Worm (Caenorhabditis elegans): ENCODE data around the gene lim-4.

The lim-4 gene

DNA sequence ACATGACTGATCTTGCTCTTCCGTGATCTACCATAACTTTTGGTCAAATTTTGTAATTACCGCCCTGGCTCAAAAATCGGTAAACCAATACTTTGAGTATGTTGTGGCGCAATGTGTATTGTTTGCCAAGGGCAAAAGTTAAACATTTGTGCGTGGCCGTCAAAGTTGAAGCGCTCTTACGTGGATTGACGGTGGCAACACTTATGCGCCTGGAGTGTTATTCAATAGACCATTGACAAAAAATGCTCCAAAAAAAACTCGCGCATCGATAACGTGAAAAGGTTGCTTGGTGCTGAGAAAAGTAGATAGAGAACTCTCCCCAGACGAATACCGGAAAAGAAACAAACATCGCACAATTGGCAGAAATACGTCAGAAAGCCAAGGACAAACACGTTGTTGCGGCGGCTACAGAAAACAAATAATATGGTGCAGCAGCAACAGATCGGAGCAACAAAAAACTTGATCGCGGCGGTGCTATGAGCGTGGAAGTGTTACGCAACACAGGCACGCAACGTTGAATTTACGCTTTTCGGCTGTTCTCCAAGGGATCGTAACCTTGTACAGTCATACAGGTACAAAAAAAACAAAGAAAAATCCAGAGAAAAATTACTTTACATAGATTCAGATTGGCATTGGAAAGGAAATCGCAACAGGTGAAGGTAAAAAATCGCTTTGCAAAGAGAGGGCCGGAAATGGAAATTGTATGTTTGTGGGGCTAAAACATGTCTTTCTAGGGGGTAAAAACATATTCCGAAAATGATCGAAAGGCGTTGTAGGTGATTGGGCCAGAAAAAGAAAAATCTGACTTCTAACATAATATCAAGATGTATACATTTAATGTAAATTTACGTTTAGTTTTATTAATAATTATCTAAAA, 39.1 kb downstream of the lim-4 start:
- no peak for TF ChIP-seq sea-2 (GFP tag; IDR thresholded peaks at IDR 0.05)
- 0 out of 2 replicates have a peak, but pooled peaks have one; percentile 21 for TF ChIP-seq zfh-2 (GFP tag; conservative IDR thresholded peaks at IDR 0.05)
- TF ChIP-seq lin-40 (tag; optimal IDR thresholded peaks at IDR 0.05), result no peak

DNA sequence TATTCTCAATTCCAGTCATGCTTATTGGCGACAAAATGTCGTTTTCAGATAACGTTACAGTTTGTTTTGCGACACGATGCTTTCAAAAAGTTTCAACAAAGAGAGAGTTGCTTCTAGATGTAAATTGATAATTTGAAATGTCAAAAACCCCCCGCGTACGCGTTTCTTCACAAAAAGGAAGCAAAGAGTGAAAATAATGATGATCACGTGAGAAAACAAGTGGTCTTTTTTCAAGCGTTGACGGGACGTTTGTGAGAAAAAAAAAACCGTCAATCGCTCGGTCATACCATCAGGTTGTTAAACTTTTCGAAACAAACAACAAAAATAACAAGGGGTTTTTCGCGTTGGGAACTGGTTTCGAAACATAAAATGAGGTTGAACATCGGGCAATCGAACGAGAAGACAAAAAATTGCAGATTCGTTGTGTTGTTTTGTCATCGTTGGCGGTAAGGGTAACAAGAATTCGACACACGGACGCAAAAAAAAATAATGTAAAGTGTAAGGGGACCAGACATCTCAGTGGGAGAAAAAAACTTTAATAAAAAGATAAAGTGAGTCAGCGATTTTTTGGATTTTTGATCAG, 41.2 kb downstream of the lim-4 start:
- peak; percentile 16 for TF ChIP-seq tlf-1 (GFP tag; optimal IDR thresholded peaks at IDR 0.05)
- TF ChIP-seq snpc-4 (GFP tag; optimal IDR thresholded peaks at IDR 0.05), result no peak
- peak in 1 of 4 experiments; percentile 39 for TF ChIP-seq snpc-4 (tag; optimal IDR thresholded peaks at IDR 0.05)
- peak; percentile 55 for TF ChIP-seq unc-62 (GFP tag; optimal IDR thresholded peaks at IDR 0.05)
- peak; percentile 32 for TF ChIP-seq ztf-26 (tag; optimal IDR thresholded peaks at IDR 0.05)
- TF ChIP-seq madf-10 (tag; optimal IDR thresholded peaks at IDR 0.05), result peak; percentile 49
- TF ChIP-seq Y56A3A.18 (GFP tag; IDR thresholded peaks at IDR 0.05), result no peak
- peak; percentile 11 for TF ChIP-seq F23B12.7 (tag; optimal IDR thresholded peaks at IDR 0.05; ENCODE audit: insufficient read depth)
- peak; percentile 52 for TF ChIP-seq tbp1 (GFP tag; optimal IDR thresholded peaks at IDR 0.05)
- no peak for TF ChIP-seq F49E8.2 (tag; optimal IDR thresholded peaks at IDR 0.05; ENCODE audit: insufficient read depth)
- no peak for TF ChIP-seq F37B4.10 (GFP tag; IDR thresholded peaks at IDR 0.05)
- TF ChIP-seq pha-4 (tag; optimal IDR thresholded peaks at IDR 0.05), result peak; percentile 31
- peak; percentile 51; the same call in 1 of the 2 replicates for TF ChIP-seq K11D2.4 (GFP tag; IDR thresholded peaks at IDR 0.05)
- peak; percentile 88 for TF ChIP-seq ztf-22 (GFP tag; optimal IDR thresholded peaks at IDR 0.05)
- no peak for TF ChIP-seq lin-26 (GFP tag; IDR thresholded peaks at IDR 0.05)
- 0 out of 2 replicates have a peak, but pooled peaks have one; percentile 43 for TF ChIP-seq B0336.3 (GFP tag; IDR thresholded peaks at IDR 0.05)
- TF ChIP-seq ets-4 (GFP tag; optimal IDR thresholded peaks at IDR 0.05), result peak; percentile 1
- TF ChIP-seq somi-1 (GFP tag; optimal IDR thresholded peaks at IDR 0.05), result peak; percentile 39
- no peak for TF ChIP-seq D2030.7 (GFP tag; IDR thresholded peaks at IDR 0.05)
- TF ChIP-seq cebp-1 (GFP tag; IDR thresholded peaks at IDR 0.05), result 0 out of 2 replicates have a peak, but pooled peaks have one; percentile 14
- peak; percentile 81 for TF ChIP-seq cebp-1 (tag; optimal IDR thresholded peaks at IDR 0.05)
- TF ChIP-seq dox-1 (GFP tag; IDR thresholded peaks at IDR 0.05), result peak; percentile 55; the same call in 1 of the 2 replicates
- TF ChIP-seq nhr-80 (tag; optimal IDR thresholded peaks at IDR 0.05), result peak; percentile 95
- no peak for TF ChIP-seq repo-1 (tag; optimal IDR thresholded peaks at IDR 0.05)
- no peak for TF ChIP-seq F55B11.4 (tag; optimal IDR thresholded peaks at IDR 0.05; ENCODE audit: borderline replicate concordance, insufficient read depth)
- no peak for TF ChIP-seq ztf-25 (GFP tag; IDR thresholded peaks at IDR 0.05)
- no peak for TF ChIP-seq snpc-1.3 (tag; optimal IDR thresholded peaks at IDR 0.05; ENCODE audit: insufficient read depth)
- TF ChIP-seq attf-5 (GFP tag; optimal IDR thresholded peaks at IDR 0.05), result peak; percentile 45
- peak; percentile 59; the same call in 1 of the 2 replicates for TF ChIP-seq nfyb-1 (GFP tag; IDR thresholded peaks at IDR 0.05)
- peak; percentile 48 for TF ChIP-seq chd-7 (tag; optimal IDR thresholded peaks at IDR 0.05)
- peak; percentile 27 for TF ChIP-seq nhr-90 (tag; optimal IDR thresholded peaks at IDR 0.05)
- TF ChIP-seq lin-54 (GFP tag; optimal IDR thresholded peaks at IDR 0.05), result peak; percentile 7
- TF ChIP-seq C17E4.6 (GFP tag; IDR thresholded peaks at IDR 0.05), result no peak
- TF ChIP-seq die-1 (tag; optimal IDR thresholded peaks at IDR 0.05), result no peak
- no peak for TF ChIP-seq lsy-27 (tag; optimal IDR thresholded peaks at IDR 0.05; ENCODE audit: borderline replicate concordance, insufficient read depth)
- no peak for TF ChIP-seq mes-4 (tag; optimal IDR thresholded peaks at IDR 0.05)
- TF ChIP-seq lir-1 (GFP tag; conservative IDR thresholded peaks at IDR 0.05), result no peak
- peak; percentile 52 to 81 for TF ChIP-seq let-607 (tag; optimal IDR thresholded peaks at IDR 0.05)
- TF ChIP-seq lin-40 (tag; optimal IDR thresholded peaks at IDR 0.05), result peak; percentile 77
- TF ChIP-seq F39B2.1 (GFP tag; IDR thresholded peaks at IDR 0.05), result no peak
